Worm (Caenorhabditis elegans): Measurements from ENCODE around the gene ify-1.

The ify-1 gene

ce11 chrII:5004781-5005180, 50.2 kb downstream of the ify-1 start, which contains the start of gene F59A6.4:
F59A6.4 (plus strand) TSS chrII:5005081.
- no peak for TF ChIP-seq ets-5 (GFP tag; IDR thresholded peaks at IDR 0.05)
- no peak for TF ChIP-seq ztf-11 (tag; optimal IDR thresholded peaks at IDR 0.05)
- no peak for TF ChIP-seq sptf-1 (tag; optimal IDR thresholded peaks at IDR 0.05)
- no peak for TF ChIP-seq fkh-4 (tag; optimal IDR thresholded peaks at IDR 0.05; ENCODE audit: borderline replicate concordance)
- no peak for TF ChIP-seq lin-15B (tag; optimal IDR thresholded peaks at IDR 0.05)
- TF ChIP-seq grh-1 (GFP tag; IDR thresholded peaks at IDR 0.05): no peak
- no peak for TF ChIP-seq ama-1 (optimal IDR thresholded peaks at IDR 0.05)
- TF ChIP-seq ztf-4 (tag; optimal IDR thresholded peaks at IDR 0.05): no peak
- TF ChIP-seq ceh-82 (tag; optimal IDR thresholded peaks at IDR 0.05): no peak
- no peak for TF ChIP-seq ceh-8 (GFP tag; optimal IDR thresholded peaks at IDR 0.05)
- TF ChIP-seq dsc-1 (tag; optimal IDR thresholded peaks at IDR 0.05): no peak
- no peak for TF ChIP-seq egl-27 (tag; optimal IDR thresholded peaks at IDR 0.05)
